Fruit fly (Drosophila melanogaster): ENCODE data around the gene nom.

Gene nom

dm6 chr3R:8731597-8732263 lies 8.8 kb downstream of the nom start, which contains the start of the genes M1BP and CG8202 (continued):
- TF ChIP-seq CG4707 (GFP tag; optimal IDR thresholded peaks at IDR 0.05) (peak; percentile 13), Kr (GFP tag; optimal IDR thresholded peaks at IDR 0.05) (peak; percentile 7), dmrt11E (tag; optimal IDR thresholded peaks at IDR 0.05) (peak; percentile 92), NfI (GFP tag; optimal IDR thresholded peaks at IDR 0.05) (peak; percentile 92), CG10654 (GFP tag; optimal IDR thresholded peaks at IDR 0.05) (peak; percentile 85), Gug (GFP tag; IDR thresholded peaks at IDR 0.05) (peak; percentile 75), CG17359 (tag; optimal IDR thresholded peaks at IDR 0.05) (peak; percentile 84), tll (GFP tag; optimal IDR thresholded peaks at IDR 0.05) (no peak), shn (GFP tag; optimal IDR thresholded peaks at IDR 0.05) (peak; percentile 33), sima (GFP tag; optimal IDR thresholded peaks at IDR 0.05) (no peak), CG7928 (GFP tag; optimal IDR thresholded peaks at IDR 0.05) (peak; percentile 59), CG10543 (GFP tag; optimal IDR thresholded peaks at IDR 0.05) (peak; percentile 96), zf30C (GFP tag; optimal IDR thresholded peaks at IDR 0.05) (no peak), mld (GFP tag; IDR thresholded peaks at IDR 0.05; ENCODE audit: partially characterized antibody) (no peak), H15 (GFP tag; IDR thresholded peaks at IDR 0.05) (peak; percentile 59; the same call in 1 of the 3 replicates), Camta (GFP tag; optimal IDR thresholded peaks at IDR 0.05) (peak; percentile 6), Hsf (GFP tag; optimal IDR thresholded peaks at IDR 0.05) (peak; percentile 60), Trl (optimal IDR thresholded peaks at IDR 0.05) (no peak), Trl (GFP tag; optimal IDR thresholded peaks at IDR 0.05) (peak; percentile 34), BEAF-32 (GFP tag; optimal IDR thresholded peaks at IDR 0.05) (no peak), CG1529 (GFP tag; optimal IDR thresholded peaks at IDR 0.05) (peak; percentile 64), emc (GFP tag; optimal IDR thresholded peaks at IDR 0.05) (peak; percentile 12), amos (GFP tag; IDR thresholded peaks at IDR 0.05; ENCODE audit: partially characterized antibody) (no peak), CG8944 (GFP tag; optimal IDR thresholded peaks at IDR 0.05) (peak; percentile 39), az2 (GFP tag; optimal IDR thresholded peaks at IDR 0.05) (peak; percentile 91), CG12391 (tag; optimal IDR thresholded peaks at IDR 0.05) (peak; percentile 95), CG6813 (GFP tag; optimal IDR thresholded peaks at IDR 0.05) (peak; percentile 81), dmrt99B (tag; optimal IDR thresholded peaks at IDR 0.05) (peak; percentile 91), CG1792 (GFP tag; optimal IDR thresholded peaks at IDR 0.05) (peak; percentile 31), CG3163 (GFP tag; optimal IDR thresholded peaks at IDR 0.05) (no peak), TFAM (GFP tag; optimal IDR thresholded peaks at IDR 0.05) (no peak), Pdp1 (GFP tag; optimal IDR thresholded peaks at IDR 0.05) (peak; percentile 55 to 57), Ssrp (tag; optimal IDR thresholded peaks at IDR 0.05) (peak; percentile 92), exex (tag; optimal IDR thresholded peaks at IDR 0.05) (peak; percentile 66), CG8281 (tag; optimal IDR thresholded peaks at IDR 0.05) (peak; percentile 82), CG9609 (GFP tag; optimal IDR thresholded peaks at IDR 0.05) (peak; percentile 38), sim (GFP tag; IDR thresholded peaks at IDR 0.05) (0 out of 2 replicates have a peak, but pooled peaks have one; percentile 30), repo (GFP tag; optimal IDR thresholded peaks at IDR 0.05) (no peak), CG13296 (GFP tag; optimal IDR thresholded peaks at IDR 0.05) (peak; percentile 94), CG6654 (GFP tag; optimal IDR thresholded peaks at IDR 0.05) (peak; percentile 79), CG34422 (GFP tag; IDR thresholded peaks at IDR 0.05) (peak; percentile 86), CG12659 (GFP tag; optimal IDR thresholded peaks at IDR 0.05) (peak; percentile 94), Hr3 (GFP tag; optimal IDR thresholded peaks at IDR 0.05) (peak; percentile 94), CG18011 (GFP tag; optimal IDR thresholded peaks at IDR 0.05) (peak; percentile 65), CG15696 (tag; optimal IDR thresholded peaks at IDR 0.05) (peak; percentile 91), Deaf1 (tag; optimal IDR thresholded peaks at IDR 0.05) (no peak), CG8765 (GFP tag; IDR thresholded peaks at IDR 0.05) (peak; percentile 53), Med (GFP tag) (peak; percentile 89), rib (GFP tag; IDR thresholded peaks at IDR 0.05) (no peak)

All from whole organism, embryonic.